Fruit fly (Drosophila melanogaster) whole organism, embryonic: ENCODE data around the gene scpr-B.

Experiments
- Ada2b ChIP-seq: fragments of 200-800 bp; sonication (Bioruptor generic); IDR thresholded peaks from 2 replicates; pipeline ENCODE4 v1.3.6; 2022; ENCODE audit warnings: missing biosample characterization, missing genetic modification characterization
- CG10147 ChIP-seq: fragments of 200-800 bp; sonication (Bioruptor generic); optimal IDR thresholded peaks from 2 replicates; lab custom pipeline; 2019; ENCODE audit warnings: missing biosample characterization, mild to moderate bottlenecking, missing genetic modification characterization, moderate library complexity
- CG10462 ChIP-seq: fragments of 200-800 bp; sonication (Bioruptor generic); optimal IDR thresholded peaks from 2 replicates; lab custom pipeline; 2016; ENCODE audit warnings: missing biosample characterization, missing genetic modification characterization
- CG11093 ChIP-seq: fragments of 200-800 bp; sonication (Bioruptor generic); IDR thresholded peaks from 3 replicates; pipeline ENCODE4 v1.3.6; 2022; ENCODE audit warnings: missing biosample characterization, missing genetic modification characterization
- CG12391 ChIP-seq: fragments of 200-800 bp; sonication (Bioruptor generic); optimal IDR thresholded peaks from 3 replicates; lab custom pipeline; 2018; ENCODE audit warnings: missing biosample characterization, mild to moderate bottlenecking, missing genetic modification characterization, moderate library complexity
- CG12769 ChIP-seq: fragments of 200-800 bp; sonication (Bioruptor generic); optimal IDR thresholded peaks from 2 replicates; lab custom pipeline; 2019; ENCODE audit warnings: missing biosample characterization, mild to moderate bottlenecking, missing genetic modification characterization, moderate library complexity
- CG14710 ChIP-seq: fragments of 200-800 bp; sonication (Bioruptor generic); optimal IDR thresholded peaks from 3 replicates; lab custom pipeline; 2019; ENCODE audit warnings: missing biosample characterization, mild to moderate bottlenecking, missing genetic modification characterization, moderate library complexity
- CG15479 ChIP-seq: fragments of 200-800 bp; sonication (Bioruptor generic); optimal IDR thresholded peaks from 3 replicates; lab custom pipeline; 2019; ENCODE audit warnings: missing biosample characterization, mild to moderate bottlenecking, missing genetic modification characterization, moderate library complexity
- CG15601 ChIP-seq: fragments of 200-800 bp; sonication (Bioruptor generic); optimal IDR thresholded peaks from 3 replicates; lab custom pipeline; 2019; ENCODE audit warnings: missing biosample characterization, mild to moderate bottlenecking, missing genetic modification characterization, moderate library complexity
- CG1647 ChIP-seq: fragments of 200-800 bp; sonication (Bioruptor generic); optimal IDR thresholded peaks from 3 replicates; lab custom pipeline; 2016; ENCODE audit warnings: missing biosample characterization, missing genetic modification characterization
- CG17912 ChIP-seq: fragments of 200-800 bp; sonication (Bioruptor generic); optimal IDR thresholded peaks from 2 replicates; lab custom pipeline; 2018; ENCODE audit warnings: missing biosample characterization, mild to moderate bottlenecking, missing genetic modification characterization
- CG2202 ChIP-seq: fragments of 200-800 bp; sonication (Bioruptor generic); optimal IDR thresholded peaks from 2 replicates; lab custom pipeline; 2018; ENCODE audit warnings: missing biosample characterization, mild to moderate bottlenecking, missing genetic modification characterization
- CG2712 ChIP-seq: fragments of 200-800 bp; optimal IDR thresholded peaks from 3 replicates; lab custom pipeline; 2019; ENCODE audit warnings: missing biosample characterization, mild to moderate bottlenecking, missing genetic modification characterization, moderate library complexity
- CG5245 ChIP-seq: fragments of 200-800 bp; sonication (Bioruptor generic); optimal IDR thresholded peaks from 3 replicates; lab custom pipeline; 2016; ENCODE audit warnings: missing biosample characterization, missing genetic modification characterization
- CG9215 ChIP-seq: fragments of 200-800 bp; sonication (Bioruptor generic); IDR thresholded peaks from 2 replicates; pipeline ENCODE4 v1.3.6; 2022; ENCODE audit warnings: missing biosample characterization, missing genetic modification characterization
- Dfd ChIP-seq, 2 experiments: fragments of >200 bp; optimal IDR thresholded peaks; 2 replicates each; lab custom pipeline; 2017; ENCODE audit warnings: missing biosample characterization in 2 of 2, missing genetic modification characterization in 2 of 2
- Dip3 ChIP-seq: fragments of 200-800 bp; sonication (Bioruptor generic); optimal IDR thresholded peaks from 3 replicates; lab custom pipeline; 2016; ENCODE audit warnings: missing biosample characterization, missing genetic modification characterization
- E2f1 ChIP-seq: fragments of 200-800 bp; sonication (Bioruptor generic); IDR thresholded peaks from 2 replicates; pipeline ENCODE4 v1.3.6; 2022; ENCODE audit warnings: missing biosample characterization, missing genetic modification characterization
- Ets97D ChIP-seq: fragments of 200-800 bp; sonication (Bioruptor generic); optimal IDR thresholded peaks from 3 replicates; lab custom pipeline; 2016; ENCODE audit warnings: missing biosample characterization, missing genetic modification characterization
- GATAe ChIP-seq: fragments of 200-800 bp; sonication (Bioruptor generic); conservative IDR thresholded peaks from 2 replicates; pipeline ENCODE4 v1.3.6; 2022; ENCODE audit warnings: missing biosample characterization, missing genetic modification characterization
- Hmx ChIP-seq: fragments of 200-800 bp; sonication (Bioruptor generic); optimal IDR thresholded peaks from 2 replicates; lab custom pipeline; 2016; ENCODE audit warnings: missing biosample characterization, missing genetic modification characterization
- Hr39 ChIP-seq: fragments of >200 bp; optimal IDR thresholded peaks from 2 replicates; lab custom pipeline; 2017
- Lhr ChIP-seq: fragments of 200-800 bp; sonication (Bioruptor generic); optimal IDR thresholded peaks from 3 replicates; lab custom pipeline; 2017; ENCODE audit warnings: mild to moderate bottlenecking, missing biosample characterization, missing genetic modification reagents, missing genetic modification characterization
- MESR4 ChIP-seq: fragments of 200-800 bp; sonication (Bioruptor generic); optimal IDR thresholded peaks from 2 replicates; lab custom pipeline; 2018; ENCODE audit warnings: missing biosample characterization, mild to moderate bottlenecking, missing genetic modification characterization, moderate library complexity
- Max ChIP-seq: fragments of 200-800 bp; sonication (Bioruptor generic); optimal IDR thresholded peaks from 2 replicates; lab custom pipeline; 2016; ENCODE audit warnings: missing biosample characterization, mild to moderate bottlenecking, missing genetic modification characterization
- Rx ChIP-seq: fragments of 200-800 bp; sonication (Bioruptor generic); IDR thresholded peaks from 2 replicates; pipeline ENCODE4 v1.3.6; 2022; ENCODE audit warnings: missing biosample characterization, missing genetic modification characterization
- Sin3A ChIP-seq: fragments of >200 bp; optimal IDR thresholded peaks from 2 replicates; lab custom pipeline; 2018
- Taf1 ChIP-seq: fragments of 200-800 bp; sonication (Bioruptor generic); IDR thresholded peaks from 2 replicates; pipeline ENCODE4 v1.3.6; 2022; ENCODE audit warnings: missing biosample characterization, missing genetic modification characterization
- Xbp1 ChIP-seq: fragments of 200-800 bp; sonication (Bioruptor generic); optimal IDR thresholded peaks from 3 replicates; lab custom pipeline; 2016; ENCODE audit warnings: missing biosample characterization, mild to moderate bottlenecking, missing genetic modification characterization
- YL-1 ChIP-seq: fragments of 200-800 bp; sonication (Bioruptor generic); optimal IDR thresholded peaks from 3 replicates; lab custom pipeline; 2017; ENCODE audit warnings: missing biosample characterization, mild to moderate bottlenecking, missing genetic modification characterization
- ac ChIP-seq: fragments of 200-800 bp; sonication (Bioruptor generic); optimal IDR thresholded peaks from 3 replicates; lab custom pipeline; 2017; ENCODE audit warnings: missing biosample characterization, mild to moderate bottlenecking, missing genetic modification characterization
- ara ChIP-seq: fragments of 200-800 bp; sonication (Bioruptor generic); IDR thresholded peaks from 2 replicates; pipeline ENCODE4 v1.3.6; 2022; ENCODE audit warnings: missing biosample characterization, missing genetic modification characterization
- cato ChIP-seq: fragments of 200-800 bp; sonication (Bioruptor generic); optimal IDR thresholded peaks from 2 replicates; lab custom pipeline; 2016; ENCODE audit warnings: missing biosample characterization, missing genetic modification characterization, borderline replicate concordance
- cg ChIP-seq: fragments of 200-800 bp; sonication (Bioruptor generic); optimal IDR thresholded peaks from 3 replicates; lab custom pipeline; 2019; ENCODE audit warnings: missing biosample characterization, mild to moderate bottlenecking, missing genetic modification characterization, moderate library complexity
- chinmo ChIP-seq: fragments of 200-800 bp; sonication (Bioruptor generic); IDR thresholded peaks from 4 replicates; pipeline ENCODE4 v1.3.6; 2022; ENCODE audit warnings: missing biosample characterization, missing genetic modification characterization; ENCODE audit not compliant: partially characterized antibody
- crc ChIP-seq: fragments of 200-800 bp; sonication (Bioruptor generic); optimal IDR thresholded peaks from 2 replicates; lab custom pipeline; 2016; ENCODE audit warnings: missing biosample characterization, missing genetic modification characterization
- ems ChIP-seq: fragments of 200-800 bp; sonication (Bioruptor generic); optimal IDR thresholded peaks from 3 replicates; lab custom pipeline; 2016; ENCODE audit warnings: missing biosample characterization, missing genetic modification characterization
- ewg ChIP-seq: fragments of 200-800 bp; sonication (Bioruptor generic); optimal IDR thresholded peaks from 3 replicates; lab custom pipeline; 2017; ENCODE audit warnings: mild to moderate bottlenecking, missing biosample characterization, missing genetic modification reagents, missing genetic modification characterization
- gsb-n ChIP-seq: fragments of 200-800 bp; sonication (Bioruptor generic); optimal IDR thresholded peaks from 3 replicates; lab custom pipeline; 2018; ENCODE audit warnings: missing biosample characterization, mild to moderate bottlenecking, missing genetic modification characterization
- gt ChIP-seq: fragments of 200-800 bp; sonication (Bioruptor generic); IDR thresholded peaks from 2 replicates; pipeline ENCODE4 v1.3.6; 2022; ENCODE audit warnings: missing biosample characterization, missing genetic modification characterization
- hb ChIP-seq: fragments of 200-800 bp; sonication (Bioruptor generic); IDR thresholded peaks from 3 replicates; pipeline ENCODE4 v1.3.6; 2022; ENCODE audit warnings: missing biosample characterization, missing genetic modification characterization; ENCODE audit not compliant: partially characterized antibody
- luna ChIP-seq: fragments of 200-800 bp; sonication (Bioruptor generic); optimal IDR thresholded peaks from 2 replicates; lab custom pipeline; 2016; ENCODE audit warnings: missing biosample characterization, missing genetic modification characterization
- nau ChIP-seq: fragments of 200-800 bp; sonication (Bioruptor generic); optimal IDR thresholded peaks from 3 replicates; lab custom pipeline; 2017; ENCODE audit warnings: missing biosample characterization, mild to moderate bottlenecking, missing genetic modification characterization, missing genetic modification reagents
- pan ChIP-seq, 4 experiments: fragments of >200 bp in 3 of 4; fragments of 200-800 bp in 1 of 4; sonication (Bioruptor generic) in 1 of 4; optimal IDR thresholded peaks in 3 of 4; IDR thresholded peaks in 1 of 4; 2 replicates each; pipeline versions ENCODE4 v1.3.6 to Lab custom; 2017 to 2022; ENCODE audit warnings: missing biosample characterization in 2 of 4, missing genetic modification characterization in 2 of 4, mixed read lengths in 1 of 4
- row ChIP-seq: fragments of 200-800 bp; sonication (Bioruptor generic); IDR thresholded peaks from 3 replicates; pipeline ENCODE4 v1.3.6; 2022; ENCODE audit warnings: missing biosample characterization, missing genetic modification characterization
- scrt ChIP-seq: fragments of 200-800 bp; sonication (Bioruptor generic); optimal IDR thresholded peaks from 2 replicates; lab custom pipeline; 2018; ENCODE audit warnings: missing biosample characterization, mild to moderate bottlenecking, missing genetic modification characterization, moderate library complexity
- vvl ChIP-seq: fragments of 200-800 bp; sonication (Bioruptor generic); IDR thresholded peaks from 2 replicates; pipeline ENCODE4 v1.3.6; 2022; ENCODE audit warnings: missing biosample characterization, missing genetic modification characterization
- wdn ChIP-seq: fragments of 200-800 bp; sonication (Bioruptor generic); IDR thresholded peaks from 2 replicates; pipeline ENCODE4 v1.3.6; 2022; ENCODE audit warnings: missing biosample characterization, missing genetic modification characterization
- zen2 ChIP-seq: fragments of 200-800 bp; sonication (Bioruptor generic); IDR thresholded peaks from 3 replicates; pipeline ENCODE4 v1.3.6; 2022; ENCODE audit warnings: missing biosample characterization, missing genetic modification characterization; ENCODE audit not compliant: partially characterized antibody

Gene scpr-B

DNA sequence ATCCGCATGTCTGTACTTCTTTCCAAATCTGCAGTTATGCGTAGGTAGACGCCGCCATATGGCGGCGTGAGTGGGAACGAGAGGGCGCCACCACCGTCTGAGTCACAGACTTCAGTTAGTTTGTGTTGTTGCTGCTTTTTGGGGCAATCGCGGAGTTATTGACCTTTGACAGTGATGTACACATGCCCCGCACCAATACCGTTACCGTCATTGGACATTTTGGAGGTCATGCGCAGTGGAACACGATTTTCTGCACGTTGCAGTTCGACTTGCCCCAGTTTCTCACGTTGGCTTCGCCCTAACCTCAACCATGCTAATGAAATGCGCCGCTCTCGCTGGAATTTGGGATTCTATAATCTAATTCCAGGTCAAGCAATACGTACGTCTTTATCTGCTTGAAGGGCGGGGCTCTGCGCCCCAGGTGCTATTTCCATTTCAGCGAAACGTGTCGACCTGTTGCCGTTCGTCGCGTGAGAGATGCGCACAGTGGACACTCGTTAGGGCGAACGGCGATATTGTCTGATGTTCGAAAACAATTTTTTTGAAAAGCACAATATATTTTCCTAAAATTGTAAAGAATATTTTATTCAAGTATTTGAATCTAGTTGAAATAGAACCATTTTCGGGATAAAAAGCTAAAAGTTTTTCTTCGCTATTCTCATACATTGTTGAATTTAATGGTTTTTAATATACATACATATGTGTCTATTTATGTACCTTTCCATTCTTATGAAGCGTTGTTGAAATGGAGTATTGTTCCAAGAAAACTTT is 29.3 kb downstream of the scpr-B start (continued):
- TF ChIP-seq CG12391 = peak; percentile 81
- TF ChIP-seq chinmo (GFP tag; lab: Robert Waterston, UW) = peak; percentile 83; the same call in 3 of the 4 replicates
- TF ChIP-seq Lhr (GFP tag; lab: Kevin White, UChicago) = no peak
- TF ChIP-seq pan (optimal IDR thresholded peaks at IDR 0.05; lab: Kevin White, UChicago) = no peak
- peak in 1 of 2 experiments; percentile 75 for TF ChIP-seq pan (GFP tag; optimal IDR thresholded peaks at IDR 0.05 in 1 of 2, IDR thresholded peaks at IDR 0.05 in 1 of 2)
- peak; percentile 23 for TF ChIP-seq cg
- TF ChIP-seq CG2202 (tag; lab: Kevin White, UChicago) = no peak
- TF ChIP-seq Xbp1 (GFP tag; lab: Kevin White, UChicago) = peak; percentile 82
- peak; percentile 57 for TF ChIP-seq MESR4
- no peak for TF ChIP-seq Sin3A (lab: Kevin White, UChicago)
- peak; percentile 40 for TF ChIP-seq CG14710 (tag; lab: Kevin White, UChicago)
- TF ChIP-seq CG9215 (GFP tag; lab: Robert Waterston, UW) = peak; percentile 69
- TF ChIP-seq crc (GFP tag; lab: Kevin White, UChicago) = peak; percentile 41
- TF ChIP-seq Max (GFP tag; lab: Kevin White, UChicago) = peak; percentile 73
- TF ChIP-seq nau (GFP tag; lab: Kevin White, UChicago) = peak; percentile 12
- TF ChIP-seq Ets97D (GFP tag; lab: Kevin White, UChicago) = peak; percentile 30
- peak; percentile 57 for TF ChIP-seq wdn
- TF ChIP-seq Hmx (GFP tag; lab: Kevin White, UChicago) = no peak
- peak; percentile 67 for TF ChIP-seq ara (GFP tag; lab: Robert Waterston, UW)
- TF ChIP-seq CG11093 (GFP tag; lab: Robert Waterston, UW) = peak; percentile 57; the same call in 1 of the 3 replicates
- TF ChIP-seq CG5245 (GFP tag; lab: Kevin White, UChicago) = peak; percentile 45
- TF ChIP-seq ems (GFP tag; lab: Kevin White, UChicago) = peak; percentile 67
- no peak for TF ChIP-seq Dfd (GFP tag; optimal IDR thresholded peaks at IDR 0.05; lab: Kevin White, UChicago)
- TF ChIP-seq zen2 (GFP tag; lab: Robert Waterston, UW) = no peak
- TF ChIP-seq CG15479 (GFP tag; lab: Kevin White, UChicago) = no peak
- TF ChIP-seq CG2712 = peak; percentile 72
- no peak for TF ChIP-seq CG15601
- TF ChIP-seq CG10462 (GFP tag; lab: Kevin White, UChicago) = no peak
- TF ChIP-seq GATAe (GFP tag; lab: Robert Waterston, UW) = no peak
- TF ChIP-seq ewg (GFP tag; lab: Kevin White, UChicago) = peak; percentile 95
- TF ChIP-seq YL-1 (GFP tag; lab: Kevin White, UChicago) = peak; percentile 57
- TF ChIP-seq cato (GFP tag; lab: Kevin White, UChicago) = peak; percentile 6
- TF ChIP-seq Taf1 (GFP tag; lab: Robert Waterston, UW) = no peak; the same call in 1 of the 2 replicates
- TF ChIP-seq ac (GFP tag; lab: Kevin White, UChicago) = no peak
- TF ChIP-seq gsb-n (tag; lab: Kevin White, UChicago) = peak; percentile 45
- peak; percentile 60 for TF ChIP-seq E2f1 (GFP tag; lab: Robert Waterston, UW)
- TF ChIP-seq gt (GFP tag; lab: Robert Waterston, UW) = peak; percentile 33; the same call in 1 of the 2 replicates
- TF ChIP-seq Ada2b = peak; percentile 73
- peak; percentile 53 for TF ChIP-seq CG10147 (GFP tag; lab: Kevin White, UChicago)
- peak; percentile 65 for TF ChIP-seq Dip3 (GFP tag; lab: Kevin White, UChicago)
- TF ChIP-seq vvl (GFP tag; lab: Robert Waterston, UW) = peak; percentile 81
- no peak for TF ChIP-seq hb
- 0 out of 2 replicates have a peak, but pooled peaks have one; percentile 37 for TF ChIP-seq Rx (GFP tag; lab: Robert Waterston, UW)
- peak; percentile 96 for TF ChIP-seq row (GFP tag; lab: Robert Waterston, UW)
- TF ChIP-seq Hr39 = no peak
- TF ChIP-seq scrt (GFP tag; lab: Kevin White, UChicago) = peak; percentile 99
- peak; percentile 42 for TF ChIP-seq luna (GFP tag; lab: Kevin White, UChicago)
- peak; percentile 80 for TF ChIP-seq CG1647 (GFP tag; lab: Kevin White, UChicago)
- no peak for TF ChIP-seq CG17912 (GFP tag; lab: Kevin White, UChicago)
- peak; percentile 94 for TF ChIP-seq CG12769 (tag; lab: Kevin White, UChicago)
